Worm (Caenorhabditis elegans) whole organism, early embryonic: ENCODE results near the gene srbc-76.

Source experiments
- B0310.2 ChIP-seq: sonication (generic microtip); optimal IDR thresholded peaks from 2 replicates; lab custom pipeline; 2016; ENCODE audit warnings: mild to moderate bottlenecking, missing genetic modification characterization, missing compliant biosample characterization
- F13C5.2 ChIP-seq: sonication (generic microtip); optimal IDR thresholded peaks from 2 replicates; lab custom pipeline; 2017; ENCODE audit warnings: mild to moderate bottlenecking, missing genetic modification characterization, inconsistent platforms, missing compliant biosample characterization
- aly-1 ChIP-seq: sonication (generic microtip); optimal IDR thresholded peaks from 2 replicates; lab custom pipeline; 2016; ENCODE audit warnings: missing genetic modification characterization, missing compliant biosample characterization
- ama-1 ChIP-seq: fragments of 150-350 bp; optimal IDR thresholded peaks from 2 replicates; lab custom pipeline; 2014
- ceh-13 ChIP-seq: fragments of 200-800 bp; sonication (Bioruptor generic); optimal IDR thresholded peaks from 2 replicates; lab custom pipeline; 2018; ENCODE audit warnings: mild to moderate bottlenecking, missing genetic modification characterization, missing compliant biosample characterization
- ceh-36 ChIP-seq: sonication (generic microtip); optimal IDR thresholded peaks from 2 replicates; lab custom pipeline; 2016; ENCODE audit warnings: missing genetic modification characterization, inconsistent platforms, missing compliant biosample characterization
- ets-7 ChIP-seq: sonication (generic microtip); optimal IDR thresholded peaks from 2 replicates; lab custom pipeline; 2016; ENCODE audit warnings: missing genotype, missing genetic modification characterization, missing compliant biosample characterization
- flt-1 ChIP-seq: fragments of 200-800 bp; sonication (Bioruptor generic); IDR thresholded peaks from 2 replicates; pipeline ENCODE4 v1.3.6; 2022; ENCODE audit warnings: missing genetic modification characterization, missing compliant biosample characterization
- hmbx-1 ChIP-seq: sonication (generic microtip); optimal IDR thresholded peaks from 2 replicates; lab custom pipeline; 2016; ENCODE audit warnings: mild to moderate bottlenecking, missing genetic modification characterization, missing compliant biosample characterization
- hmg-4 ChIP-seq: fragments of 200-800 bp; sonication (Bioruptor generic); optimal IDR thresholded peaks from 2 replicates; lab custom pipeline; 2018; ENCODE audit warnings: mild to moderate bottlenecking, missing genetic modification characterization, missing compliant biosample characterization
- hnd-1 ChIP-seq: sonication (generic microtip); optimal IDR thresholded peaks from 2 replicates; lab custom pipeline; 2016; ENCODE audit warnings: missing genetic modification characterization, missing compliant biosample characterization
- pes-1 ChIP-seq: fragments of 200-800 bp; sonication (Bioruptor generic); IDR thresholded peaks from 2 replicates; pipeline ENCODE4 v1.3.6; 2022; ENCODE audit warnings: missing genetic modification reagents, missing genetic modification characterization, missing compliant biosample characterization
- scrt-1 ChIP-seq: fragments of 200-800 bp; sonication (Bioruptor generic); IDR thresholded peaks from 2 replicates; pipeline ENCODE4 v1.3.6; 2022; ENCODE audit warnings: missing genetic modification characterization, missing compliant biosample characterization
- sea-1 ChIP-seq: fragments of 200-800 bp; sonication (Bioruptor generic); conservative IDR thresholded peaks from 2 replicates; pipeline ENCODE4 v1.3.6; 2022; ENCODE audit warnings: missing genetic modification characterization, missing compliant biosample characterization
- tbx-11 ChIP-seq: fragments of 200-800 bp; sonication (Bioruptor generic); IDR thresholded peaks from 2 replicates; pipeline ENCODE4 v1.3.6; 2022; ENCODE audit warnings: missing genetic modification characterization, missing compliant biosample characterization
- tbx-37 ChIP-seq: fragments of 200-800 bp; sonication (Bioruptor generic); conservative IDR thresholded peaks from 2 replicates; pipeline ENCODE4 v1.3.6; 2022; ENCODE audit warnings: missing genetic modification reagents, missing genetic modification characterization, missing compliant biosample characterization
- tra-4 ChIP-seq: sonication (generic microtip); optimal IDR thresholded peaks from 2 replicates; lab custom pipeline; 2017; ENCODE audit warnings: missing genetic modification characterization, missing compliant biosample characterization

The srbc-76 gene

DNA sequence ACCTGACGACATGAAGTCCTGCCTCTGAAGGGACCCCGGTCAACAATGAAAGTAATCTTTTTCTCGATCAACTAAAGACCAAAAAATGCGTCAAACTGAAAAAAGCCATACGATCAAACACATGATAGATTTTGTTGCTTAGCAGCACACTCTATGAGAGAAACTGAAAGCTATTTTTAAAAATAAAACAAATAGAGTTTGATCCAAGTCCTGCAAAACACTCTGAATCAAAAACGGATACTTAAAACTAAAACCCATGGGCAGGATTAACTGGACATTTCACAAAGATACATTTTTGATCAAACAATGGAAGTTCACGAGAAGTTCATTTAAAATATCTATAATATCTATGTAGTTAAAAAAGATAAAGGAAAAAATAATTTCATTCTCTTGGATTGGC is 15.2 kb downstream of the srbc-76 start, which contains the start of gene T10H4.13:
TSS of gene T10H4.13 (minus strand) at position 101 of the 400 bp plus-strand sequence.
- TF ChIP-seq tra-4 (tag; lab: Kevin White, UChicago): no peak
- TF ChIP-seq scrt-1: no peak
- no peak for TF ChIP-seq F13C5.2 (tag; lab: Kevin White, UChicago)
- no peak for TF ChIP-seq aly-1 (tag; lab: Kevin White, UChicago)
- no peak for TF ChIP-seq sea-1 (GFP tag; lab: Robert Waterston, UW)
- TF ChIP-seq hnd-1 (tag; lab: Kevin White, UChicago): no peak
- no peak for TF ChIP-seq tbx-37 (GFP tag; lab: Robert Waterston, UW)
- TF ChIP-seq ceh-36: no peak

DNA sequence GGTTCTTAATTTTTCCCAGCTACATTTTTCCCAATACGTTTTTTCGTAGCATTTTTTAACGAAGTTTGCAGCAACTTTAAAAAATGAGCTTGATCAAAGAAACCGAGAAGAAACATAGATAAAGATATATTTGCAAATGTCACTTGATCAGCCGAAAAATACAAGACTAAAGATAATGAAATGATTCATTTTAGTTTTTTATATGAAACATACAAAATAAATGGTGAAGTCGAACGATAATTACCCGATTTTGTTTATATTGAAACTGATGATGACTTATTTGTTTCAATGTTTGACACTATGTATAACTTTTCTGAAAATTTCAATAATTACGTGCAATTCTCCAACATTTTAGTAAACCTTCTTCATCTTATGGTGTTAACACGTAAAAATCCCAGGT is 16.1 kb downstream of the srbc-76 start, which contains the start of gene srw-22:
TSS of gene srw-22 (plus strand) at position 301 of the 400 bp plus-strand sequence.
- TF ChIP-seq pes-1 (GFP tag; lab: Robert Waterston, UW) (no peak), hmbx-1 (no peak), aly-1 (tag; lab: Kevin White, UChicago) (no peak), scrt-1 (no peak)

DNA sequence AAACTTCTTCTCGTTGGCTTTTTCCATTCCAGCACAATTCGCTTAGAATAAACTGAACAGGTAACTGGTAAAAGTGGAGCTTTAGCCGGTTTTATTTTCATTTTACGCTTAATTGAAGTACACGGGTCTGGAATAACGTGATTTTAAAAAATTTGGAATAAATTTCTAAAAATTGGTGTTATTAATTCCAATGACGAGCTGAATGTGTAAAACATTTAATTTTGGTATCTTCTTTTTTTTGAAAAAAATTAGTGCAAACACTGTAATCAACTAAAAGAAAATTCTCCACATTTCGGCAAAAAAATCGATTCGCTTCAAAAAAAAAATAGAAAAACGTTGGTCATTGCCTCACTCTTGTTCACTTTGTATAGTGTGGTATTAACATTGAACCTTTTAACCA is 20.1 kb downstream of the srbc-76 start, which contains the start of gene T10H4.4:
TSS of gene T10H4.4 (minus strand) at position 101 of the 400 bp plus-strand sequence.
- TF ChIP-seq ets-7 (no peak), ama-1 (lab: Kevin White, UChicago) (no peak), pes-1 (GFP tag; lab: Robert Waterston, UW) (no peak), ceh-13 (GFP tag; lab: Kevin White, UChicago) (no peak)

DNA sequence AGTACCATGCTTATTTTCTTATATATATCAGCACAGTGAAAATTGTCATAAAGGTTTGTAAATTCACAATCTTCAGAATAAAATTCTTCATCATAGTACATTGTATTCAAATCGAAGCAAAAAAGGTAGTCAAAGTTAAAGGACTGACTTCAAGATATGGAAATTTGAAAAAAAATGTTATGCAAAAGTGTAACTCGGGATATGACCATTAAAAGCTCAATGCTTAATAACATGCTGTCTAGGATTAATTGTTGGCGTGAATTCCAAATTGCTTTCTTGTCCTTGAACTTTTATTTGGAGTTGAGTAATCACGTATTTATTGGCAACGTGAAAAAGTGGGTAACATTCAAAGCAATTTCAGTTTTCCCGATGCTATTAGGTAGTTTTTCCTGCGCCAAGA is 22.6 kb downstream of the srbc-76 start, which contains the start of gene srw-16:
TSS of gene srw-16 (minus strand) at position 101 of the 400 bp plus-strand sequence.
- TF ChIP-seq tbx-11 (GFP tag; lab: Robert Waterston, UW): no peak
- no peak for TF ChIP-seq flt-1 (GFP tag; lab: Robert Waterston, UW)
- TF ChIP-seq pes-1 (GFP tag; lab: Robert Waterston, UW): no peak
- TF ChIP-seq scrt-1: no peak
- TF ChIP-seq hmg-4 (GFP tag; lab: Kevin White, UChicago): no peak
- no peak for TF ChIP-seq aly-1 (tag; lab: Kevin White, UChicago)
- TF ChIP-seq B0310.2 (tag; lab: Kevin White, UChicago): no peak
- TF ChIP-seq tra-4 (tag; lab: Kevin White, UChicago): no peak
- no peak for TF ChIP-seq hnd-1 (tag; lab: Kevin White, UChicago)
- TF ChIP-seq sea-1 (GFP tag; lab: Robert Waterston, UW): no peak
- no peak for TF ChIP-seq tbx-37 (GFP tag; lab: Robert Waterston, UW)
- TF ChIP-seq ceh-13 (GFP tag; lab: Kevin White, UChicago): no peak
- TF ChIP-seq ets-7: no peak
- no peak for TF ChIP-seq ceh-36
- no peak for TF ChIP-seq hmbx-1
- TF ChIP-seq F13C5.2 (tag; lab: Kevin White, UChicago): no peak
- no peak for TF ChIP-seq ama-1 (lab: Kevin White, UChicago)

DNA sequence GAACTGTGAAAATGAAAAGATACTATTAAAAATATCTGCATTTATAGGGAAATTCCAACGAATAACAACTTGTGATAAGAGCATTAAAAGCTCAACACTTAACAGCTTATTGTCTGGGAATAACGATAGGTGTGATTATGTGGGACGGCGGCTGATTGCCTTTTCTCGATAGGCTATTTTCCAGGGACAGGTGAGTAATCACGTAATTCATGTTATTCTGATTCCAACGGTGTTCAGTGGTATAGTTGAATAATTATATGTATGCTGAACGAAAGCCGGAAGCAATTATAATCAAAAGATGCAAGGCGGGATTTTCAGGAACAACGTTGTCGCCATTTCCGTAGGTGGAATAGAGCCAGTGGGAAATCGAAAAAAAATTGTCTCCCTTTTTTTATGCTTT is 24.7 kb downstream of the srbc-76 start, which contains the start of gene srw-17:
TSS of gene srw-17 (minus strand) at position 101 of the 400 bp plus-strand sequence.
- TF ChIP-seq tbx-37 (GFP tag; lab: Robert Waterston, UW) (no peak), tra-4 (tag; lab: Kevin White, UChicago) (no peak), ceh-36 (no peak), scrt-1 (no peak), pes-1 (GFP tag; lab: Robert Waterston, UW) (no peak), B0310.2 (tag; lab: Kevin White, UChicago) (no peak), hnd-1 (tag; lab: Kevin White, UChicago) (no peak), ceh-13 (GFP tag; lab: Kevin White, UChicago) (no peak)

DNA sequence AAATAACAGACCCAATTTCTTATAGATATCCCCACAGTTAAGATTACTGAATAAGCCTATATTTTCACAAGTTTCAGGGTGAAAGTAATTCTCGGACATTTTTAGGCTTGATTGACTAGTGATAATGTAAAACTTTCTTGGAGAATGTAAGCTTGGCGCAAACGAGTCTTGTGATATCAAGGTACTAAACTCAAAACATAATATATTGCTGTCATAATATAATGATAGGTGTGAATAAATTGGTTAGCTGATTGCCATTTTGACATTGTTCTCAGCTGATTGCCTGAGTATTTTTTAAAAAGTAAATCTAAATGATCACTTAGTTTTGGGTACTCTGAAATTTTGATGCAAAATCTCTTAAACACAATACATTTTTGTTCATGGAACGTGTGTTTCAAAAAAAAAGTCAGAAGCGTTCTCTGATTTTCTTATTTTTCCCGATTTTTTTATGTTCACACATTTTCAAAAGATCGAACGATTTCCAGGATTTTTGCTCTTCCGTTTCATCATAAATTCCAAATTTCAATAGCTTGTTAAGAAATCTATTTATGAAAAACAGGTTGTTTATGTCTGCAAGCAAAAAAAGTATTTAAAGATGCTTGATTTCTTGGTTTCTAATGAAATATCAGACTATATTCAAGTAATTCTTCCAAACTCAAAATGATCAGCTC is 29.2 kb downstream of the srbc-76 start, which contains the start of the genes srw-19 and srx-51:
TSS of gene srw-19 (minus strand) at position 101 of the 671 bp plus-strand sequence.
TSS of gene srx-51 (plus strand) at position 621 of the 671 bp plus-strand sequence.
- TF ChIP-seq scrt-1 (no peak), flt-1 (GFP tag; lab: Robert Waterston, UW) (no peak), pes-1 (GFP tag; lab: Robert Waterston, UW) (no peak), sea-1 (GFP tag; lab: Robert Waterston, UW) (no peak), tbx-37 (GFP tag; lab: Robert Waterston, UW) (no peak), ceh-13 (GFP tag; lab: Kevin White, UChicago) (no peak), hnd-1 (tag; lab: Kevin White, UChicago) (no peak), ceh-36 (no peak), ets-7 (no peak), hmbx-1 (no peak), B0310.2 (tag; lab: Kevin White, UChicago) (no peak)

DNA sequence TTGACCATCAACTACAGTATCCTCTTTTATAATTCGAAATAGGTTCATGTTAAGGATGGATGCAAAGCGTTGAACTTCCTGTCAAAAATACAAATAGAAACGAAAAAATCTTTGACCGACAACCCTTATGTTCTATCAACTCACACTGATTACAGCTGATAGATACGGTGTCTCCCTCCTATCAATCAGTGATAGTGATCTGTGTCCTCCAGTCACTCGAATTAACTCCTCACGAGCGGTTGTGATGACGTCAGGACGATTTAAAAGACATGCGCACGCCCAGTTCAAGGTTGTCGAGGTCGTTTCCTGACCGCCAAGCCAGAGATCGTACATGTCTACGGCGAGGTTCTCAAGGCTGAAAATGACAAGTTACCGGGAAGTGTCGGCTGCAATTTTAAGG is 33.8 kb downstream of the srbc-76 start:
- TF ChIP-seq sea-1 (GFP tag; lab: Robert Waterston, UW) (no peak), ets-7 (no peak), flt-1 (GFP tag; lab: Robert Waterston, UW) (no peak), pes-1 (GFP tag; lab: Robert Waterston, UW) (no peak), ama-1 (lab: Kevin White, UChicago) (no peak), ceh-36 (no peak), tbx-11 (GFP tag; lab: Robert Waterston, UW) (no peak), ceh-13 (GFP tag; lab: Kevin White, UChicago) (no peak), F13C5.2 (tag; lab: Kevin White, UChicago) (no peak)

DNA sequence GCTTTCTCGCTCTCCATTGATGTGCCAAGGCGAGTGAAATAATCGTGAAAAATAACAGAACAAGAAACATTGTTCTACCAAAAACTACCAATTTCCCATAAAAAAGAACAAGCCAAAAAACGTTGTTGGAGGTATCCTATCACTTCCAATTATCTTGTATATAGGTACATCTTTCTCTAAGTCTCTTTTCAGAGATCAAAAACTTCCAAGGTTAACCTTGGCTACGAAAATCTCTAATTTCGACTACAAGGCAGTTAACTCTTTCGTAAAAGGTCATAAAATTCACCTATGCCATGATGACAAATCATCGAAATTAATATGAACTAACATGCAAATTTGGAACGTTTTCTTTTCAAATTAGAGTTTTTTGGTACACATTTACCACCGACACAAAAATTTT is 35.7 kb downstream of the srbc-76 start, which contains the start of gene cyp-34A1:
TSS of gene cyp-34A1 (minus strand) at position 101 of the 400 bp plus-strand sequence.
- TF ChIP-seq ets-7 (no peak), tra-4 (tag; lab: Kevin White, UChicago) (no peak), F13C5.2 (tag; lab: Kevin White, UChicago) (no peak), aly-1 (tag; lab: Kevin White, UChicago) (no peak), hmg-4 (GFP tag; lab: Kevin White, UChicago) (no peak), pes-1 (GFP tag; lab: Robert Waterston, UW) (no peak), sea-1 (GFP tag; lab: Robert Waterston, UW) (no peak), tbx-37 (GFP tag; lab: Robert Waterston, UW) (no peak), B0310.2 (tag; lab: Kevin White, UChicago) (no peak), flt-1 (GFP tag; lab: Robert Waterston, UW) (no peak), hnd-1 (tag; lab: Kevin White, UChicago) (no peak), ama-1 (lab: Kevin White, UChicago) (no peak)
